Worm (Caenorhabditis elegans): ENCODE data around the gene rpb-2.

The rpb-2 gene

DNA sequence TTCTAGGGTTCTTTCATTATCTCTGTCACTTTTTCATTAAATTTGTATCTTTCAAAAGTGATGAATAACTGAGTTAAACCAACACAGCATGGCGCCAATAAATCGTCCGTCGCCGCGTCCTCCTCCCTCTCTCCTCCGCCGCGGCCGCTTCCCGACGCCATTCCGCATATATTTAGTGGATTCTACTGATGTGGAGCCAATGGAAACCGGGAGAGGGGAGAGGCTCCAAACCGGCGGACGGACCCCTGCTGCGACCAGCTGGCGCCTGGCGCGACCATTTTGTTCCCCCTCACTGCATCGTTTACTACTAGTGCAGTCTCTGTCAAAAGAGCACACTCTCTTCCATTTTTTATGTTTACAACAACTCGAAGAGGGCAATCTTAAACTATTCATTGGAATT, 11.8 kb downstream of the rpb-2 start:
- TF ChIP-seq nhr-237 (tag; optimal IDR thresholded peaks at IDR 0.05) (no peak), lin-39 (tag; optimal IDR thresholded peaks at IDR 0.05) (peak; percentile 66), hmg-11 (tag; optimal IDR thresholded peaks at IDR 0.05) (peak; percentile 6), egl-5 (tag; optimal IDR thresholded peaks at IDR 0.05) (peak; percentile 26), nfya-1 (tag; optimal IDR thresholded peaks at IDR 0.05; ENCODE audit: insufficient read depth) (peak; percentile 43)

DNA sequence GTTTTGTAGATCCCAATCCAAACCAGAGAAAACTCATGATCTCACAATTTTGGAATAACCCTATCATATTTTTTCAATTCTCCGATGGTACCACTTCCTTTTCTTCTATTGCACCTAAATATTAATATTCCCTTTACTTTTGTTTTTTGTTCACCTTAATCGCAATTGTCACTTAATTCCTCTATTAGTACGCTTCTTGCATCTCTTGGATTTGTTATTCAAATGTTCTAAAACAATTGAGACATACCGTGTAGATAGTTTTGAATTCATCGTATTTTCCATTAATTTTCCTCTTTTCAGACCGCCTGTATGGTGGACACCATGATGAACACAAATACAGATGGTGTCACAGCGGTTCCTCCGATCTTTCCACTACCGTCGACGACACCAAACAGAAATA, 12.5 kb downstream of the rpb-2 start, which contains the start of gene flh-2:
TSS of gene flh-2 (plus strand) at position 301 of the 400 bp plus-strand sequence.
- TF ChIP-seq elt-1 (tag; optimal IDR thresholded peaks at IDR 0.05) (no peak), snpc-4 (tag; optimal IDR thresholded peaks at IDR 0.05) (no peak), nfya-1 (tag; optimal IDR thresholded peaks at IDR 0.05; ENCODE audit: insufficient read depth) (no peak), mml-1 (tag; optimal IDR thresholded peaks at IDR 0.05) (no peak), nhr-237 (tag; optimal IDR thresholded peaks at IDR 0.05) (no peak), daf-12 (tag; optimal IDR thresholded peaks at IDR 0.05) (no peak), elt-3 (tag; optimal IDR thresholded peaks at IDR 0.05) (no peak), ceh-16 (tag; optimal IDR thresholded peaks at IDR 0.05) (no peak), pqm-1 (tag; optimal IDR thresholded peaks at IDR 0.05) (no peak), jun-1 (tag; optimal IDR thresholded peaks at IDR 0.05) (no peak), fos-1 (tag; optimal IDR thresholded peaks at IDR 0.05) (no peak), R02D3.7 (tag; optimal IDR thresholded peaks at IDR 0.05) (no peak), nhr-43 (tag; optimal IDR thresholded peaks at IDR 0.05; ENCODE audit: poor library complexity, severe bottlenecking) (no peak), eor-1 (tag; optimal IDR thresholded peaks at IDR 0.05) (no peak), lin-15B (tag; optimal IDR thresholded peaks at IDR 0.05) (no peak), ztf-4 (tag; optimal IDR thresholded peaks at IDR 0.05) (no peak), lin-39 (tag; optimal IDR thresholded peaks at IDR 0.05) (no peak), ama-1 (optimal IDR thresholded peaks at IDR 0.05) (no peak), fkh-10 (GFP tag; optimal IDR thresholded peaks at IDR 0.05) (no peak)

DNA sequence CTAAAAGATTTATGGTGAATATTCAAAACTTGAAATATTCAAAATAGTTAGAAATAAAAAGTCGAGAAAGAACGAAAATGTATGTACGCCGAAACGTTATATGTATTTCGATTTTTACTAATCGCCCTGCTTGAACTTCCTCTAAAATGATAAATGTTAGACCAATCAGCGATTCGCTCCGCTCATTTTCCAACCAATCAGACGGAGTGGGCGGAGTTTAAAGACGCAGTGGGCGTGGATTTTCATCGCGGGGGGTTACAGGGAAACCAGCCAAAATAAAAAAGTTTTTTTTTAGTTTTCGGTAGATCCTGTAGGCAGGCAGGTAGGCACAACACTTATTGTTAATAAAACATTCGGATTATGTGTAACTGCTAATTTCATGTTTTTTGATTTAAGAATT, 13.6 kb downstream of the rpb-2 start:
- peak; percentile 94 for TF ChIP-seq nfya-1 (tag; optimal IDR thresholded peaks at IDR 0.05; ENCODE audit: insufficient read depth)
- TF ChIP-seq hmg-11 (tag; optimal IDR thresholded peaks at IDR 0.05), result no peak

DNA sequence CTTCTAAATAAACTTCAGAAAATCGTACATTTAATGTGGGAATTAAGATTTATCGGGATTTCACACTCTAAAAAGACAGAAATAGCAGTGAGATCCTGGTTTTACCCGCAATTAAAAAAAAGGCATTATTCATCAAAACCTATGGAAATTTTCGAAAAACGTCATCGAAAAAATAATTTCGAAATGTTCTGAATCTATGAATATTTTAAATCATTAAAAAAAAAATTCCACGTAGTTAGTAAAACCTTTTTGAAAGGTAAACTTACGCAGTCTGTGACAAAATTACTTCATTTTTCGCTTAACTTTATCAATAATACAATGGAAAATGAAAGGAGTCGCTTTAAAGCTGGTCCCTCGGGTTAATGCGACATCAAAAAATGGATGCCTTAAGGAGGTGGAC, 17.2 kb downstream of the rpb-2 start, which contains the start of gene C26E6.1:
TSS of gene C26E6.1 (plus strand) at position 301 of the 400 bp plus-strand sequence.
- TF ChIP-seq ceh-82 (tag; optimal IDR thresholded peaks at IDR 0.05), result no peak
- TF ChIP-seq unc-62 (GFP tag; optimal IDR thresholded peaks at IDR 0.05), result no peak
- TF ChIP-seq ZK546.5 (tag; optimal IDR thresholded peaks at IDR 0.05), result no peak
- TF ChIP-seq nhr-23 (tag; optimal IDR thresholded peaks at IDR 0.05), result no peak
- no peak for TF ChIP-seq lin-39 (tag; optimal IDR thresholded peaks at IDR 0.05)
- TF ChIP-seq ceh-9 (tag; optimal IDR thresholded peaks at IDR 0.05), result no peak
- no peak for TF ChIP-seq lsy-12 (tag; optimal IDR thresholded peaks at IDR 0.05)
- no peak for TF ChIP-seq elt-2 (tag; optimal IDR thresholded peaks at IDR 0.05)
- no peak for TF ChIP-seq eor-1 (tag; optimal IDR thresholded peaks at IDR 0.05)
- TF ChIP-seq nhr-67 (tag; optimal IDR thresholded peaks at IDR 0.05), result no peak
- TF ChIP-seq fkh-10 (GFP tag; optimal IDR thresholded peaks at IDR 0.05), result no peak

DNA sequence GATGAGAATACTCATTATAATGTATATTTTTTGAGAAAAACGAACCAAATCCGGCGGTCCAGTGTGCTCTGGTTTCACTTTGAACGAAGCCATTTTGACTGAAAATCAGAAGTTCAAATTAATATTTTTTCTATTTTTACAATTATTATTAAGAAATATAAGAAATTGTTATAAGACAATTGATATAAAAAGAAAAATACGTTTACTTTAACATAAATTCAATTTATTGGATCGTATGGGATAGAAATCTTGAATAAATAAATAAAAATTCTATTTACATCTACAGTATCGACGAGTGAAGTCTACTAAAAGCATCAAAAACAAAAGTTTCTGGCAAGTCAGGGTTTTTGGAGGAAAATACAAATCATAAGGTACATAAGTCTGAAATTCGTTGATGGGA, 20.8 kb downstream of the rpb-2 start, which contains the start of gene C27F2.4:
TSS of gene C27F2.4 (minus strand) at position 101 of the 400 bp plus-strand sequence.
- TF ChIP-seq ceh-82 (tag; optimal IDR thresholded peaks at IDR 0.05), result no peak

DNA sequence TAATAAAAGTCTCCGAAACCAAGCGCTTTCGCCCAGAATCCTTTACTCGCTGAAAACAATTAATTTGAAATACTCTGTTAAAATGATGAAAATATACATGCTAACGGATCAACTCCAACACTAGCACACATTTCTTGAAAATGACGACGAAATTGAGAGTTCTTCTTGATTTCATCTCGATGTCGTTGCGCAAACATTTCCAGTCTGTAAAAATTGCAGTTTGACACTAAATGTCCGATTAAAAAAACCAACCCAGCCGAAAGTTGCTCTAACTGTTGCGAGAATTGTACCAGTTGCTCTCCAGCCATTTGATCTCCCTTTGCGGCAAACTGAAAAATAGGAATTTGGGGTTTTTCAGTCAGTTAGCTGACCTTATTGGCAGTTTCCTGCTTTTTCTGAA, 21.9 kb downstream of the rpb-2 start:
- no peak for TF ChIP-seq nhr-11 (tag; optimal IDR thresholded peaks at IDR 0.05)
- TF ChIP-seq elt-1 (tag; optimal IDR thresholded peaks at IDR 0.05), result no peak
- TF ChIP-seq ztf-11 (tag; optimal IDR thresholded peaks at IDR 0.05), result no peak
- TF ChIP-seq daf-12 (tag; optimal IDR thresholded peaks at IDR 0.05), result no peak
- no peak for TF ChIP-seq aly-2 (tag; optimal IDR thresholded peaks at IDR 0.05)
- no peak for TF ChIP-seq egl-27 (tag; optimal IDR thresholded peaks at IDR 0.05)
- TF ChIP-seq ceh-16 (tag; optimal IDR thresholded peaks at IDR 0.05), result no peak

Measured in whole organism, L3 larva.